Fruit fly (Drosophila melanogaster) whole organism, embryonic: ENCODE measurements around the gene eco.
A peak's percentile ranks its signal among the peaks of the same experiment; 100 is the strongest.

Experiments
- Abd-B ChIP-seq: fragments of 200-800 bp; sonication (Bioruptor generic); optimal IDR thresholded peaks from 2 replicates; lab custom pipeline; 2018; ENCODE audit warnings: missing biosample characterization, mild to moderate bottlenecking, missing genetic modification characterization, moderate library complexity
- Atf-2 ChIP-seq: fragments of 200-800 bp; sonication (Bioruptor generic); optimal IDR thresholded peaks from 2 replicates; lab custom pipeline; 2016; ENCODE audit warnings: missing biosample characterization, missing genetic modification characterization
- CG10267 ChIP-seq: fragments of 200-800 bp; sonication (Bioruptor generic); optimal IDR thresholded peaks from 2 replicates; lab custom pipeline; 2018; ENCODE audit warnings: missing biosample characterization, mild to moderate bottlenecking, missing genetic modification characterization, moderate library complexity
- CG10979 ChIP-seq: fragments of 200-800 bp; sonication (Bioruptor generic); optimal IDR thresholded peaks from 2 replicates; lab custom pipeline; 2018; ENCODE audit warnings: missing biosample characterization, mild to moderate bottlenecking, missing genetic modification characterization, moderate library complexity
- CG11456 ChIP-seq: fragments of 200-800 bp; sonication (Bioruptor generic); IDR thresholded peaks from 3 replicates; pipeline ENCODE4 v1.3.6; 2022; ENCODE audit warnings: missing biosample characterization, missing genetic modification characterization
- CG12104 ChIP-seq: fragments of 200-800 bp; sonication (Bioruptor generic); optimal IDR thresholded peaks from 3 replicates; lab custom pipeline; 2016; ENCODE audit warnings: missing biosample characterization, missing genetic modification characterization
- CG13624 ChIP-seq: fragments of 200-800 bp; sonication (Bioruptor generic); optimal IDR thresholded peaks from 2 replicates; lab custom pipeline; 2016; ENCODE audit warnings: missing biosample characterization, missing genetic modification characterization
- CG14014 ChIP-seq: fragments of 200-800 bp; sonication (Bioruptor generic); IDR thresholded peaks from 2 replicates; pipeline ENCODE4 v1.3.6; 2022; ENCODE audit warnings: missing biosample characterization, missing genetic modification characterization
- CG15514 ChIP-seq: fragments of 200-800 bp; sonication (Bioruptor generic); optimal IDR thresholded peaks from 3 replicates; lab custom pipeline; 2017; ENCODE audit warnings: missing biosample characterization, missing genetic modification characterization, mild to moderate bottlenecking, moderate library complexity, missing genetic modification reagents
- CG16813 ChIP-seq: fragments of 200-800 bp; sonication (Bioruptor generic); IDR thresholded peaks from 3 replicates; pipeline ENCODE4 v1.3.6; 2022; ENCODE audit warnings: missing biosample characterization, missing genetic modification characterization; ENCODE audit not compliant: partially characterized antibody
- CG17359 ChIP-seq: fragments of 200-800 bp; sonication (Bioruptor generic); optimal IDR thresholded peaks from 3 replicates; lab custom pipeline; 2018; ENCODE audit warnings: missing biosample characterization, mild to moderate bottlenecking, missing genetic modification characterization, moderate library complexity
- CG17361 ChIP-seq: fragments of 200-800 bp; sonication (Bioruptor generic); IDR thresholded peaks from 3 replicates; pipeline ENCODE4 v1.3.6; 2022; ENCODE audit warnings: missing biosample characterization, missing genetic modification characterization
- CG1832 ChIP-seq: fragments of 200-800 bp; sonication (Bioruptor generic); optimal IDR thresholded peaks from 2 replicates; lab custom pipeline; 2017; ENCODE audit warnings: missing biosample characterization, mild to moderate bottlenecking, missing genetic modification characterization, inconsistent platforms
- CG31365 ChIP-seq: fragments of 200-800 bp; sonication (Bioruptor generic); optimal IDR thresholded peaks from 2 replicates; lab custom pipeline; 2018; ENCODE audit warnings: missing biosample characterization, mild to moderate bottlenecking, missing genetic modification characterization
- CG5953 ChIP-seq: fragments of 200-800 bp; sonication (Bioruptor generic); IDR thresholded peaks from 2 replicates; pipeline ENCODE4 v1.3.6; 2022; ENCODE audit warnings: missing biosample characterization, missing genetic modification characterization
- CG6272 ChIP-seq: fragments of 200-800 bp; sonication (Bioruptor generic); IDR thresholded peaks from 2 replicates; pipeline ENCODE4 v1.3.6; 2022; ENCODE audit warnings: missing biosample characterization, missing genetic modification characterization
- CG6654 ChIP-seq: fragments of 200-800 bp; sonication (Bioruptor generic); optimal IDR thresholded peaks from 2 replicates; lab custom pipeline; 2017; ENCODE audit warnings: missing biosample characterization, mild to moderate bottlenecking, missing genetic modification characterization
- CG6689 ChIP-seq: fragments of 200-800 bp; sonication (Bioruptor generic); IDR thresholded peaks from 2 replicates; pipeline ENCODE4 v1.3.6; 2022; ENCODE audit warnings: missing biosample characterization, missing genetic modification characterization
- CG9609 ChIP-seq: fragments of 200-800 bp; sonication (Bioruptor generic); optimal IDR thresholded peaks from 3 replicates; lab custom pipeline; 2016; ENCODE audit warnings: missing biosample characterization, missing genetic modification characterization
- Chrac-16 ChIP-seq: fragments of 200-800 bp; sonication (Bioruptor generic); optimal IDR thresholded peaks from 3 replicates; lab custom pipeline; 2016; ENCODE audit warnings: missing biosample characterization, missing genetic modification characterization
- D19B ChIP-seq: fragments of 200-800 bp; sonication (Bioruptor generic); optimal IDR thresholded peaks from 2 replicates; lab custom pipeline; 2017; ENCODE audit warnings: missing biosample characterization, mild to moderate bottlenecking, missing genetic modification characterization
- Dp ChIP-seq: fragments of 200-800 bp; sonication (Bioruptor generic); optimal IDR thresholded peaks from 2 replicates; lab custom pipeline; 2018; ENCODE audit warnings: missing biosample characterization, mild to moderate bottlenecking, missing genetic modification characterization, moderate library complexity
- Gug ChIP-seq: fragments of 200-800 bp; sonication (Bioruptor generic); IDR thresholded peaks from 4 replicates; pipeline ENCODE4 v1.3.6; 2022; ENCODE audit warnings: missing biosample characterization, missing genetic modification characterization
- Hand ChIP-seq: fragments of 200-800 bp; sonication (Bioruptor generic); optimal IDR thresholded peaks from 2 replicates; lab custom pipeline; 2017; ENCODE audit warnings: mild to moderate bottlenecking, missing biosample characterization, missing genetic modification reagents, missing genetic modification characterization
- NC2β ChIP-seq: fragments of 200-800 bp; sonication (Bioruptor generic); optimal IDR thresholded peaks from 2 replicates; lab custom pipeline; 2016; ENCODE audit warnings: missing biosample characterization, missing genetic modification characterization
- TFAM ChIP-seq: fragments of 200-800 bp; sonication (Bioruptor generic); optimal IDR thresholded peaks from 2 replicates; lab custom pipeline; 2017; ENCODE audit warnings: missing biosample characterization, missing genetic modification characterization, inconsistent platforms
- Usf ChIP-seq: fragments of 200-800 bp; sonication (Bioruptor generic); optimal IDR thresholded peaks from 2 replicates; lab custom pipeline; 2017; ENCODE audit warnings: missing genotype, missing biosample characterization, missing genetic modification characterization
- Xbp1 ChIP-seq: fragments of 200-800 bp; sonication (Bioruptor generic); optimal IDR thresholded peaks from 3 replicates; lab custom pipeline; 2016; ENCODE audit warnings: missing biosample characterization, mild to moderate bottlenecking, missing genetic modification characterization
- YL-1 ChIP-seq: fragments of 200-800 bp; sonication (Bioruptor generic); optimal IDR thresholded peaks from 3 replicates; lab custom pipeline; 2017; ENCODE audit warnings: missing biosample characterization, mild to moderate bottlenecking, missing genetic modification characterization
- ac ChIP-seq: fragments of 200-800 bp; sonication (Bioruptor generic); optimal IDR thresholded peaks from 3 replicates; lab custom pipeline; 2017; ENCODE audit warnings: missing biosample characterization, mild to moderate bottlenecking, missing genetic modification characterization
- bab2 ChIP-seq: fragments of 200-800 bp; sonication (Bioruptor generic); optimal IDR thresholded peaks from 2 replicates; lab custom pipeline; 2016; ENCODE audit warnings: missing biosample characterization, missing genetic modification characterization
- btn ChIP-seq: fragments of 200-800 bp; sonication (Bioruptor generic); optimal IDR thresholded peaks from 2 replicates; lab custom pipeline; 2016; ENCODE audit warnings: missing biosample characterization, missing genetic modification characterization
- cad ChIP-seq: fragments of >200 bp; optimal IDR thresholded peaks from 2 replicates; lab custom pipeline; 2017; ENCODE audit warnings: missing biosample characterization, missing genetic modification characterization
- caup ChIP-seq: fragments of 200-800 bp; sonication (Bioruptor generic); optimal IDR thresholded peaks from 3 replicates; lab custom pipeline; 2017; ENCODE audit warnings: missing biosample characterization, mild to moderate bottlenecking, missing genetic modification characterization, moderate library complexity; ENCODE audit not compliant: severe bottlenecking
- corto ChIP-seq: fragments of 200-800 bp; sonication (Bioruptor generic); optimal IDR thresholded peaks from 2 replicates; lab custom pipeline; 2016; ENCODE audit warnings: missing biosample characterization, mild to moderate bottlenecking, missing genetic modification characterization, moderate library complexity
- dan ChIP-seq: fragments of 200-800 bp; sonication (Bioruptor generic); IDR thresholded peaks from 2 replicates; pipeline ENCODE4 v1.3.6; 2022; ENCODE audit warnings: missing biosample characterization, missing genetic modification characterization
- eyg ChIP-seq: fragments of 200-800 bp; sonication (Bioruptor generic); optimal IDR thresholded peaks from 3 replicates; lab custom pipeline; 2016; ENCODE audit warnings: missing biosample characterization, missing genetic modification characterization
- gt ChIP-seq: fragments of 200-800 bp; sonication (Bioruptor generic); IDR thresholded peaks from 2 replicates; pipeline ENCODE4 v1.3.6; 2022; ENCODE audit warnings: missing biosample characterization, missing genetic modification characterization
- hbn ChIP-seq: fragments of 200-800 bp; sonication (Bioruptor generic); IDR thresholded peaks from 2 replicates; pipeline ENCODE4 v1.3.6; 2022; ENCODE audit warnings: missing biosample characterization, missing genetic modification characterization; ENCODE audit not compliant: partially characterized antibody
- mam ChIP-seq: fragments of 200-800 bp; sonication (Bioruptor generic); optimal IDR thresholded peaks from 3 replicates; lab custom pipeline; 2016; ENCODE audit warnings: missing biosample characterization, missing genetic modification characterization
- mirr ChIP-seq: fragments of 200-800 bp; sonication (Bioruptor generic); optimal IDR thresholded peaks from 3 replicates; lab custom pipeline; 2018; ENCODE audit warnings: missing biosample characterization, mild to moderate bottlenecking, missing genetic modification characterization
- scrt ChIP-seq: fragments of 200-800 bp; sonication (Bioruptor generic); optimal IDR thresholded peaks from 2 replicates; lab custom pipeline; 2018; ENCODE audit warnings: missing biosample characterization, mild to moderate bottlenecking, missing genetic modification characterization, moderate library complexity
- sens ChIP-seq: fragments of 200-800 bp; sonication (Bioruptor generic); peaks from one replicate; lab custom pipeline; 2016; ENCODE audit warnings: missing biosample characterization, missing genetic modification characterization
- sqz ChIP-seq: fragments of 200-800 bp; sonication (Bioruptor generic); optimal IDR thresholded peaks from 3 replicates; lab custom pipeline; 2018; ENCODE audit warnings: missing biosample characterization, mild to moderate bottlenecking, missing genetic modification characterization
- sr ChIP-seq: fragments of 200-800 bp; sonication (Bioruptor generic); IDR thresholded peaks from 3 replicates; pipeline ENCODE4 v1.3.6; 2022; ENCODE audit warnings: missing biosample characterization, missing genetic modification characterization
- tio ChIP-seq: fragments of 200-800 bp; sonication (Bioruptor generic); optimal IDR thresholded peaks from 2 replicates; lab custom pipeline; 2017; ENCODE audit warnings: missing biosample characterization, missing genetic modification characterization, inconsistent platforms
- toy ChIP-seq: fragments of 200-800 bp; sonication (Bioruptor generic); IDR thresholded peaks from 2 replicates; pipeline ENCODE4 v1.3.6; 2022; ENCODE audit warnings: missing biosample characterization, missing genetic modification characterization
- unc-4 ChIP-seq: fragments of 200-800 bp; sonication (Bioruptor generic); IDR thresholded peaks from 2 replicates; pipeline ENCODE4 v1.3.6; 2022; ENCODE audit warnings: missing biosample characterization, missing genetic modification characterization; ENCODE audit not compliant: partially characterized antibody
- vnd ChIP-seq: fragments of 200-800 bp; sonication (Bioruptor generic); IDR thresholded peaks from 3 replicates; pipeline ENCODE4 v1.3.6; 2022; ENCODE audit warnings: missing biosample characterization, missing genetic modification characterization; ENCODE audit not compliant: partially characterized antibody
- wor ChIP-seq: fragments of 200-800 bp; sonication (Bioruptor generic); IDR thresholded peaks from 2 replicates; pipeline ENCODE4 v1.3.6; 2022; ENCODE audit warnings: missing biosample characterization, missing genetic modification characterization
- zfh2 ChIP-seq: fragments of 200-800 bp; sonication (Bioruptor generic); optimal IDR thresholded peaks from 2 replicates; lab custom pipeline; 2016; ENCODE audit warnings: missing biosample characterization, missing genetic modification characterization

Gene eco

DNA sequence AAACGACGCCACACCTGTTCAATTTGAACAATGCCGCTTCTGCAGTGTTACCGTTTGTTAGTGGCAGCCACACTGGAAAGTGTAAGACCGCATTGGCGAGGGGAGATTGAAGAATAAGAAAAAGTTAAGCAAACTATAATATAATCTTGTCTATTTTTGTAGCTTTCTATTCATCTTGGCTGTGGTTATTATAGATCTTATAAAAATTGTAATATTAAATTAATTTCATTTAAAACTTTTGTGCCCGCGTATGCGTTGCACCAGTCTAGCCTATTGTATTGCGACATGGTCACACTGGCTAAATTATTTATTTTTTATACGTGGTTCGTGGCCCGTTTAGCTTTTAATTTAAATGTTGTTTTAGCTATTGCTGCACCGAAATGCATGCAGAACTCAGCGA, 15.8 kb downstream of the eco start, which contains the start of the genes RhoGEF4 and Rint1 (continued):
- TF ChIP-seq mirr (GFP tag; lab: Kevin White, UChicago) = no peak
- peak; percentile 61 for TF ChIP-seq scrt (GFP tag; lab: Kevin White, UChicago)
- TF ChIP-seq bab2 = peak; percentile 56
- peak; percentile 73 for TF ChIP-seq CG10267 (tag; lab: Kevin White, UChicago)
- TF ChIP-seq zfh2 (GFP tag; lab: Kevin White, UChicago) = peak; percentile 53
- TF ChIP-seq Dp (GFP tag; lab: Kevin White, UChicago) = peak; percentile 92
- TF ChIP-seq CG15514 (GFP tag; lab: Kevin White, UChicago) = peak; percentile 52
- TF ChIP-seq Xbp1 (GFP tag; lab: Kevin White, UChicago) = peak; percentile 91
- TF ChIP-seq unc-4 = peak; percentile 37; the same call in 1 of the 2 replicates
- peak; percentile 51 for TF ChIP-seq CG10979
- peak; percentile 87 for TF ChIP-seq sens
- peak; percentile 70 for TF ChIP-seq sqz (GFP tag; lab: Kevin White, UChicago)
- TF ChIP-seq CG1832 (GFP tag; lab: Kevin White, UChicago) = no peak
- no peak for TF ChIP-seq tio (GFP tag; lab: Kevin White, UChicago)
- TF ChIP-seq vnd (GFP tag; lab: Robert Waterston, UW) = no peak
- peak; percentile 45; the same call in 1 of the 2 replicates for TF ChIP-seq dan
- no peak for TF ChIP-seq TFAM (GFP tag; lab: Kevin White, UChicago)
- no peak for TF ChIP-seq toy (GFP tag; lab: Robert Waterston, UW)
- no peak for TF ChIP-seq btn
- no peak for TF ChIP-seq Hand
- no peak for TF ChIP-seq corto
- peak; percentile 34; the same call in 1 of the 3 replicates for TF ChIP-seq CG16813 (GFP tag; lab: Robert Waterston, UW)
- no peak for TF ChIP-seq D19B (GFP tag; lab: Kevin White, UChicago)
- TF ChIP-seq CG13624 (GFP tag; lab: Kevin White, UChicago) = peak; percentile 47
- 0 out of 2 replicates have a peak, but pooled peaks have one; percentile 7 for TF ChIP-seq CG5953 (GFP tag; lab: Robert Waterston, UW)
- peak; percentile 55 for TF ChIP-seq mam (GFP tag; lab: Kevin White, UChicago)
- no peak for TF ChIP-seq NC2β
- no peak for TF ChIP-seq sr
- peak; percentile 85 for TF ChIP-seq Chrac-16 (GFP tag; lab: Kevin White, UChicago)
- TF ChIP-seq hbn (GFP tag; lab: Robert Waterston, UW) = no peak
- TF ChIP-seq Abd-B (GFP tag; lab: Kevin White, UChicago) = peak; percentile 77
- peak; percentile 72 for TF ChIP-seq wor (GFP tag; lab: Robert Waterston, UW)
- TF ChIP-seq Usf = peak; percentile 59
- TF ChIP-seq gt (GFP tag; lab: Robert Waterston, UW) = no peak
- peak; percentile 69 for TF ChIP-seq YL-1 (GFP tag; lab: Kevin White, UChicago)
- peak; percentile 34 for TF ChIP-seq caup (GFP tag; lab: Kevin White, UChicago)
- TF ChIP-seq CG17361 (GFP tag; lab: Robert Waterston, UW) = peak; percentile 74
- peak; percentile 73 for TF ChIP-seq CG6272 (GFP tag; lab: Robert Waterston, UW)
- no peak for TF ChIP-seq Atf-2 (GFP tag; lab: Kevin White, UChicago)
- TF ChIP-seq CG14014 (GFP tag; lab: Robert Waterston, UW) = no peak
- TF ChIP-seq CG6689 (GFP tag; lab: Robert Waterston, UW) = peak; percentile 76
- TF ChIP-seq CG17359 = peak; percentile 43
- no peak for TF ChIP-seq cad
- TF ChIP-seq CG6654 = no peak
- TF ChIP-seq ac = no peak
- no peak for TF ChIP-seq eyg
- peak; percentile 85 for TF ChIP-seq Gug (GFP tag; lab: Robert Waterston, UW)
- peak; percentile 64 for TF ChIP-seq CG11456 (GFP tag; lab: Robert Waterston, UW)
- no peak for TF ChIP-seq CG31365 (tag; lab: Kevin White, UChicago)
- peak; percentile 51 for TF ChIP-seq CG9609 (GFP tag; lab: Kevin White, UChicago)
- peak; percentile 46 for TF ChIP-seq CG12104 (GFP tag; lab: Kevin White, UChicago)
